Worm (Caenorhabditis elegans) whole organism, midembryonic: ENCODE measurements around the gene hex-3.

Source experiments
- med-1 ChIP-seq: sonication (generic microtip); optimal IDR thresholded peaks from 2 replicates; lab custom pipeline; 2017; ENCODE audit warnings: missing genetic modification characterization, mild to moderate bottlenecking, missing compliant biosample characterization, antibody characterized with exemption, missing genetic modification reagents; ENCODE audit not compliant: insufficient read depth
- ztf-23 ChIP-seq: fragments of 200-800 bp; sonication (Bioruptor generic); IDR thresholded peaks from 2 replicates; pipeline ENCODE4 v1.3.6; 2022; ENCODE audit warnings: missing genetic modification reagents, missing genetic modification characterization, missing compliant biosample characterization

Gene hex-3

ce11 chrIII:10905112-10905511 lies 56.1 kb downstream of the hex-3 start:
- TF ChIP-seq ztf-23 (GFP tag; lab: Robert Waterston, UW), result 0 out of 2 replicates have a peak, but pooled peaks have one; percentile 11
- TF ChIP-seq med-1, result no peak
